Worm (Caenorhabditis elegans): ENCODE measurements around the gene tftc-5.

DNA sequence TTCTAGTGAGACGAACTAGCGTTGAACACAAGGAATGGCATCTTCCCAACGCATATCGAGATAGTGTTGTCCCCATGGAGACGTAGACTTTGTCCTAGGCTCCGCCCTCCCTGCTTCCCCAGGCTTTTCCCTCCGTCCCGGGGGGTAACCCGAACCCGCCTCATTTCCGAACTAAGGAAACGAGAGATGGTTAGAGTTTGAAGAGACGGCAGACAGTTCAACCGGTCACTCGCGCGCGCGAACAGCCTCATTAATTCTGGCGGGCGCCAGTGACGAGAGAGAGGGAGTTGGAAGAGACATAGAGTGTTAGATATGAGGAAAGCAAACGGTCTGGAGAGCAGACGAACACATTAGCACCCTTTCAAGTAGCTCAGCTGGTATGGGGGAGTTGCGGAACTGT, 15.4 kb downstream of the tftc-5 start:
- TF ChIP-seq nhr-77 (tag; optimal IDR thresholded peaks at IDR 0.05) (no peak), aha-1 (tag; optimal IDR thresholded peaks at IDR 0.05) (no peak), lsy-2 (tag; optimal IDR thresholded peaks at IDR 0.05) (no peak), lin-15B (tag; optimal IDR thresholded peaks at IDR 0.05) (no peak), nhr-11 (tag; optimal IDR thresholded peaks at IDR 0.05) (no peak), aly-2 (tag; optimal IDR thresholded peaks at IDR 0.05) (no peak), ama-1 (optimal IDR thresholded peaks at IDR 0.05) (no peak), mdl-1 (tag; optimal IDR thresholded peaks at IDR 0.05) (no peak), unc-62 (GFP tag; optimal IDR thresholded peaks at IDR 0.05) (no peak), nhr-47 (tag; optimal IDR thresholded peaks at IDR 0.05) (no peak), nhr-237 (tag; optimal IDR thresholded peaks at IDR 0.05) (no peak)

Measured in whole organism, L1 larva.